Worm (Caenorhabditis elegans): ENCODE measurements around the gene Y62E10A.6.

DNA sequence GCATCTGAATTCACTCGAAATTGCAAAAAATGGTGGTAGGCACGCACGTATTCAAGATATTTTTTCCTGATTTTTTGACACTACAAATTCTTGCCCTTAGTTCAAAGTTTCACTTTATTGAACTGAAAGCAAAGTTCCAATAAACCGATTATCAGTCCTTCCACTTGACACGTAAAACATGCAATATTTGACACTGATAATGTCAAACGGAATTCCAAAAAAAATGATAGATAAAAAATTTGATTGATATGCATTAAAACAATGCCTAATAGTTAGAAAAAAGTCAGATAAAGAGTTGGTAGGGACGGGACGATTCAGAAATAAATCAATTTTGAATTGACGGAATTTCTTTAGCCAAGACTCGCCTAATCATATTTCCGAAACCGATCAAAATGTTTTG is 44.7 kb upstream of the Y62E10A.6 start:
- TF ChIP-seq ham-2 (GFP tag; optimal IDR thresholded peaks at IDR 0.05), result no peak
- no peak for TF ChIP-seq sptf-1 (tag; optimal IDR thresholded peaks at IDR 0.05)
- TF ChIP-seq mab-5 (tag; optimal IDR thresholded peaks at IDR 0.05), result no peak
- no peak for TF ChIP-seq snpc-4 (tag; optimal IDR thresholded peaks at IDR 0.05)
- TF ChIP-seq unc-62 (GFP tag; optimal IDR thresholded peaks at IDR 0.05), result no peak
- TF ChIP-seq ces-1 (GFP tag; optimal IDR thresholded peaks at IDR 0.05), result no peak
- TF ChIP-seq flh-1 (GFP tag; optimal IDR thresholded peaks at IDR 0.05), result no peak
- TF ChIP-seq nhr-28 (tag; optimal IDR thresholded peaks at IDR 0.05), result no peak
- TF ChIP-seq nhr-76 (tag; optimal IDR thresholded peaks at IDR 0.05), result no peak
- no peak for TF ChIP-seq tbx-8 (GFP tag; optimal IDR thresholded peaks at IDR 0.05)
- TF ChIP-seq nhr-237 (tag; optimal IDR thresholded peaks at IDR 0.05), result no peak
- no peak for TF ChIP-seq elt-3 (tag; optimal IDR thresholded peaks at IDR 0.05)
